Worm (Caenorhabditis elegans) whole organism, young adult: Measurements from ENCODE around the gene cox-10.
A peak's percentile ranks its signal among the peaks of the same experiment; 100 is the strongest.

Experiments used
- B0019.2 ChIP-seq: fragments of 200-800 bp; sonication (Bioruptor generic); conservative IDR thresholded peaks from 2 replicates; pipeline ENCODE4 v1.3.6; 2022; ENCODE audit warnings: missing genetic modification reagents, missing genetic modification characterization, missing compliant biosample characterization
- F22D6.2 ChIP-seq: sonication (generic microtip); optimal IDR thresholded peaks from 2 replicates; lab custom pipeline; 2016; ENCODE audit warnings: mild to moderate bottlenecking, missing genetic modification characterization, missing compliant biosample characterization
- F33H1.4 ChIP-seq: fragments of 200-800 bp; sonication (Bioruptor generic); IDR thresholded peaks from 2 replicates; pipeline ENCODE4 v1.3.6; 2022; ENCODE audit warnings: missing genetic modification reagents, missing genetic modification characterization, missing compliant biosample characterization
- F37B4.10 ChIP-seq: fragments of 200-800 bp; sonication (Bioruptor generic); IDR thresholded peaks from 2 replicates; pipeline ENCODE4 v1.3.6; 2022; ENCODE audit warnings: missing genetic modification characterization, missing compliant biosample characterization
- Y53F4B.3 ChIP-seq: fragments of 200-800 bp; sonication (Bioruptor generic); IDR thresholded peaks from 2 replicates; pipeline ENCODE4 v1.3.6; 2022; ENCODE audit warnings: missing genetic modification reagents, missing genetic modification characterization, missing compliant biosample characterization
- ZK185.1 ChIP-seq: sonication (generic microtip); optimal IDR thresholded peaks from 2 replicates; lab custom pipeline; 2016; ENCODE audit warnings: mild to moderate bottlenecking, missing genetic modification characterization, missing compliant biosample characterization; ENCODE audit not compliant: poor library complexity, severe bottlenecking
- aptf-3 ChIP-seq: fragments of 200-800 bp; sonication (Bioruptor generic); IDR thresholded peaks from 2 replicates; pipeline ENCODE4 v1.3.6; 2022; ENCODE audit warnings: missing genetic modification characterization, missing compliant biosample characterization
- atf-7 ChIP-seq: sonication (generic microtip); optimal IDR thresholded peaks from 2 replicates; lab custom pipeline; 2017; ENCODE audit warnings: mild to moderate bottlenecking, missing genetic modification characterization, missing compliant biosample characterization
- attf-3 ChIP-seq: fragments of 200-800 bp; sonication (Bioruptor generic); conservative IDR thresholded peaks from 2 replicates; pipeline ENCODE4 v1.3.6; 2022; ENCODE audit warnings: missing genetic modification reagents, missing genetic modification characterization, missing compliant biosample characterization
- cebp-1 ChIP-seq, 2 experiments: fragments of 200-800 bp in 1 of 2; sonication (Bioruptor generic) in 1 of 2; sonication (generic microtip) in 1 of 2; IDR thresholded peaks in 1 of 2; optimal IDR thresholded peaks in 1 of 2; 2 replicates each; pipeline versions ENCODE4 v1.3.6 to Lab custom; 2017 to 2022; ENCODE audit warnings: missing compliant biosample characterization in 2 of 2, missing genetic modification characterization in 2 of 2, mild to moderate bottlenecking in 1 of 2, missing genetic modification reagents in 1 of 2, moderate library complexity in 1 of 2
- ceh-58 ChIP-seq: fragments of 200-800 bp; sonication (Bioruptor generic); IDR thresholded peaks from 2 replicates; pipeline ENCODE4 v1.3.6; 2022; ENCODE audit warnings: missing genetic modification characterization, missing compliant biosample characterization
- dox-1 ChIP-seq: fragments of 200-800 bp; sonication (Bioruptor generic); IDR thresholded peaks from 2 replicates; pipeline ENCODE4 v1.3.6; 2022; ENCODE audit warnings: missing genetic modification reagents, missing genetic modification characterization, missing compliant biosample characterization
- dpl-1 ChIP-seq: fragments of 150-350 bp; optimal IDR thresholded peaks from 2 replicates; lab custom pipeline; 2014; ENCODE audit warnings: missing biosample characterization, missing genetic modification reagents, missing genetic modification characterization
- egl-18 ChIP-seq: fragments of 200-800 bp; sonication (Bioruptor generic); IDR thresholded peaks from 2 replicates; pipeline ENCODE4 v1.3.6; 2022; ENCODE audit warnings: missing genetic modification reagents, missing genetic modification characterization, missing compliant biosample characterization
- egrh-3 ChIP-seq: fragments of 200-800 bp; sonication (Bioruptor generic); IDR thresholded peaks from 2 replicates; pipeline ENCODE4 v1.3.6; 2022; ENCODE audit warnings: missing genetic modification reagents, missing genetic modification characterization, missing compliant biosample characterization
- ekl-4 ChIP-seq: fragments of 200-800 bp; sonication (Bioruptor generic); IDR thresholded peaks from 2 replicates; pipeline ENCODE4 v1.3.6; 2022; ENCODE audit warnings: missing genetic modification reagents, missing genetic modification characterization, missing compliant biosample characterization
- him-1 ChIP-seq: sonication (generic microtip); optimal IDR thresholded peaks from 2 replicates; lab custom pipeline; 2016; ENCODE audit warnings: missing genotype, missing genetic modification reagents, missing genetic modification characterization, missing compliant biosample characterization
- hmg-20 ChIP-seq: fragments of 200-800 bp; sonication (Bioruptor generic); IDR thresholded peaks from 2 replicates; pipeline ENCODE4 v1.3.6; 2022; ENCODE audit warnings: missing genetic modification reagents, missing genetic modification characterization, missing compliant biosample characterization
- lag-1 ChIP-seq: fragments of 200-800 bp; sonication (Bioruptor generic); IDR thresholded peaks from 2 replicates; pipeline ENCODE4 v1.3.6; 2022; ENCODE audit warnings: missing genetic modification reagents, missing genetic modification characterization, missing compliant biosample characterization
- lin-35 ChIP-seq, 3 experiments: fragments of 150-350 bp in 2 of 3; sonication (generic microtip) in 1 of 3; optimal IDR thresholded peaks; 2 replicates each; lab custom pipeline; 2014 to 2018; ENCODE audit warnings: missing biosample characterization in 3 of 3, missing genetic modification characterization in 3 of 3, missing genetic modification reagents in 3 of 3
- lsy-27 ChIP-seq: sonication (generic microtip); optimal IDR thresholded peaks from 2 replicates; lab custom pipeline; 2017; ENCODE audit warnings: missing genetic modification characterization, mild to moderate bottlenecking, missing compliant biosample characterization, antibody characterized with exemption, missing genotype, borderline replicate concordance; ENCODE audit not compliant: insufficient read depth
- mel-28 ChIP-seq: sonication (generic microtip); optimal IDR thresholded peaks from 2 replicates; lab custom pipeline; 2016; ENCODE audit warnings: borderline replicate concordance, mild to moderate bottlenecking, missing genetic modification characterization, missing compliant biosample characterization
- nfya-1 ChIP-seq: sonication (generic microtip); optimal IDR thresholded peaks from 2 replicates; lab custom pipeline; 2017; ENCODE audit warnings: antibody characterized with exemption, missing compliant biosample characterization, missing genetic modification characterization, borderline replicate concordance; ENCODE audit not compliant: insufficient read depth
- nfyb-1 ChIP-seq: fragments of 200-800 bp; sonication (Bioruptor generic); IDR thresholded peaks from 2 replicates; pipeline ENCODE4 v1.3.6; 2022; ENCODE audit warnings: missing genetic modification reagents, missing genetic modification characterization, missing compliant biosample characterization
- nhr-27 ChIP-seq: fragments of 200-800 bp; sonication (Bioruptor generic); optimal IDR thresholded peaks from 2 replicates; lab custom pipeline; 2018; ENCODE audit warnings: mild to moderate bottlenecking, missing genetic modification characterization, moderate library complexity, missing compliant biosample characterization
- nhr-90 ChIP-seq: sonication (generic microtip); optimal IDR thresholded peaks from 2 replicates; lab custom pipeline; 2016; ENCODE audit warnings: missing genotype, mild to moderate bottlenecking, missing genetic modification characterization, missing compliant biosample characterization
- sdz-38 ChIP-seq: sonication (generic microtip); optimal IDR thresholded peaks from 2 replicates; lab custom pipeline; 2016; ENCODE audit warnings: missing genotype, missing genetic modification characterization, missing compliant biosample characterization
- snpc-1.1 ChIP-seq: sonication (generic microtip); optimal IDR thresholded peaks from 2 replicates; lab custom pipeline; 2017; ENCODE audit warnings: missing genetic modification characterization, mild to moderate bottlenecking, missing compliant biosample characterization, antibody characterized with exemption, moderate library complexity, missing genotype, missing genetic modification reagents; ENCODE audit not compliant: insufficient read depth
- somi-1 ChIP-seq: fragments of 200-800 bp; sonication (Bioruptor generic); optimal IDR thresholded peaks from 2 replicates; lab custom pipeline; 2018; ENCODE audit warnings: mild to moderate bottlenecking, missing genetic modification characterization, missing compliant biosample characterization
- sptf-2 ChIP-seq: fragments of 200-800 bp; sonication (Bioruptor generic); optimal IDR thresholded peaks from 2 replicates; lab custom pipeline; 2018; ENCODE audit warnings: mild to moderate bottlenecking, missing genetic modification characterization, missing compliant biosample characterization
- tbp1 ChIP-seq: fragments of 200-800 bp; sonication (Bioruptor generic); optimal IDR thresholded peaks from 2 replicates; lab custom pipeline; 2018; ENCODE audit warnings: mild to moderate bottlenecking, missing genetic modification characterization, missing compliant biosample characterization
- zfh-2 ChIP-seq: fragments of 200-800 bp; sonication (Bioruptor generic); conservative IDR thresholded peaks from 2 replicates; pipeline ENCODE4 v1.3.6; 2022; ENCODE audit warnings: missing genetic modification reagents, missing genetic modification characterization, missing compliant biosample characterization
- ztf-22 ChIP-seq: fragments of 200-800 bp; sonication (Bioruptor generic); optimal IDR thresholded peaks from 2 replicates; lab custom pipeline; 2018; ENCODE audit warnings: mild to moderate bottlenecking, missing genetic modification characterization, moderate library complexity, missing compliant biosample characterization
- ztf-25 ChIP-seq: fragments of 200-800 bp; sonication (Bioruptor generic); IDR thresholded peaks from 2 replicates; pipeline ENCODE4 v1.3.6; 2022; ENCODE audit warnings: missing genetic modification reagents, missing genetic modification characterization, missing compliant biosample characterization

cox-10 gene

DNA sequence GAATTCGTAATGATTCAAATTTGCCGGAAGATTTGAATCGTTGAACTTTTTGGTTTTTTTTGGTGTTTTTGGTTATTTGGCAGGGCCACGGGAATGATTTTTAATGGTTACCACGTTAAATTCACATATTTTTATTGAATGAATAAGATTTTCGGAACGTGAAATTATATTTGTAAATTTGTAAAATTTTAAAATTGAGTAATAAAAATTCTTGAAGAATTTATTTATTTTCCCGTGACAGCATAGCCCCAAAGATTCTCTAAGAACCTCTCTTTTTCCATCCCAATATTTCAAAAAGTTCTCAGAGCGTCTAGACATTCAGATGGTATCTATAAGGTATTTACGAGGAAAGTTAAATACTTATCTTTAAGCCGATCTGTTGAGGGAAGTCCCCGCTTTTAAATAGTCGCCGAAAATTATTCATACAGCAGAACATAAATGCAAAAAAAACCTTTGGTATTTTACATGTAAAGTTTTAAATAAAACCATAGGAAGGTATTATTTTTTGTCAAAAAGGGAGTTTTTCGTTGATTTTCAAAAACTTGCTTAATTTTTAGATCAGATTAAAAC, 44.9 kb upstream of the cox-10 start, which contains the start of gene Y38E10A.17:
TSS of gene Y38E10A.17 (minus strand) at position 51 of the 570 bp plus-strand sequence.
- TF ChIP-seq lsy-27 (tag; lab: Kevin White, UChicago), result no peak
- TF ChIP-seq sdz-38 (tag; lab: Kevin White, UChicago), result no peak
- TF ChIP-seq ZK185.1 (tag; lab: Kevin White, UChicago), result no peak

DNA sequence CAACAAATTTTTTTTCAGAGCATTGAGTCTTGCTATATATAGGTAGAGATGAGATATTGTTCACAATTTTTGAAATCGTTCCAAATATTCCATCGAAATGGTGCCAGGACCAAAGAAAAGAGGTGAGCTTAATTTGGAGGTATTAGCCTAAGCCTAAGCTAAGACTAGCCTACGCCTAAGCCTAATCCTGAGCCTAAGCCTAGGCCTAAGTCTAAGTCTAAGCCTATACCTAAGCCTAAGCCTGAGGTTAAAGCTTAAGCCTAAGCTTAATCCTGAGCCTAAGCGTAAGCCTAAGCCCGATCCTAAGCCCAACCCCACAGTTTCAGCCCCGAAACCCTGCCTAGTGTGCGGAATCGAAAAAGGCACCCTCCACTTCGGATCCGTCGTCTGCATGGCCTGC, 43.2 kb upstream of the cox-10 start, which contains the start of gene nhr-234:
TSS of gene nhr-234 (plus strand) at position 77 of the 400 bp plus-strand sequence.
- no peak for TF ChIP-seq F37B4.10 (GFP tag; lab: Robert Waterston, UW)
- TF ChIP-seq zfh-2, result no peak
- no peak for TF ChIP-seq hmg-20
- TF ChIP-seq lin-35 (GFP tag; optimal IDR thresholded peaks at IDR 0.05; lab: Kevin White, UChicago), result no peak
- no peak for TF ChIP-seq ekl-4 (GFP tag; lab: Robert Waterston, UW)
- no peak for TF ChIP-seq nhr-27
- no peak for TF ChIP-seq lag-1
- TF ChIP-seq mel-28 (tag; lab: Kevin White, UChicago), result no peak

- TF ChIP-seq cebp-1 (GFP tag; IDR thresholded peaks at IDR 0.05; lab: Robert Waterston, UW) (no peak), cebp-1 (tag; optimal IDR thresholded peaks at IDR 0.05; lab: Kevin White, UChicago) (no peak), nfya-1 (no peak), egrh-3 (GFP tag; lab: Robert Waterston, UW) (no peak), egl-18 (GFP tag; lab: Robert Waterston, UW) (no peak), F22D6.2 (tag; lab: Kevin White, UChicago) (no peak), atf-7 (tag; lab: Kevin White, UChicago) (no peak), ceh-58 (GFP tag; lab: Robert Waterston, UW) (no peak), sdz-38 (tag; lab: Kevin White, UChicago) (no peak)
Observed at ce11 chrII:12640370-12640769, 39.4 kb upstream of the cox-10 start, which contains the start of gene nhr-235. TSS of gene nhr-235 (plus strand) at chrII:12640670.

ce11 chrII:12651208-12651607, 28.5 kb upstream of the cox-10 start:
- TF ChIP-seq F33H1.4 (GFP tag; lab: Robert Waterston, UW), result peak; percentile 28; the same call in 1 of the 2 replicates

DNA sequence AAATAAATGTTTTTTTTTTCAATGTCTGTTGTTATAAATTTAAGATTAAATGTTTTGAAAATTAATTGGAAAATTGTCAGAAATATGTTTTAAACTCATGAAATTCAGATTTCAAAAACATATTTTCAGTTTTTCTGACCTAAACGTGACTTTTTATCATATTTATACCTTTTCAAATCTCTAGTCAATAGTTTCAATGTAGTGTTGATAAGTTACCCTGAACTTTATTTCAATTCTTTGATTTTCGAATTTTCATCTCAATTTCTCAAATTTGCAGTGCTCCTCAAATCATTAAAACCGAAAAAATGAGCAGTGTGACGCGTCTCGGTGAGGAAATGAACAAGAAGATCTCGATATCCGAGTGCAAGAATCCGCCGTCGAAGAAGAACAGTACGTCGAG, 25.3 kb upstream of the cox-10 start, which contains the start of gene rgs-4:
TSS of gene rgs-4 (plus strand) at position 301 of the 400 bp plus-strand sequence.
- TF ChIP-seq dox-1 (GFP tag; lab: Robert Waterston, UW), result no peak
- no peak for TF ChIP-seq aptf-3 (GFP tag; lab: Robert Waterston, UW)
- no peak for TF ChIP-seq dpl-1
- no peak for TF ChIP-seq Y53F4B.3 (GFP tag; lab: Robert Waterston, UW)
- no peak for TF ChIP-seq tbp1 (GFP tag; lab: Kevin White, UChicago)
- no peak for TF ChIP-seq him-1
- TF ChIP-seq B0019.2 (GFP tag; lab: Robert Waterston, UW), result no peak
- no peak for TF ChIP-seq attf-3 (GFP tag; lab: Robert Waterston, UW)
- TF ChIP-seq sptf-2 (GFP tag; lab: Kevin White, UChicago), result no peak
- TF ChIP-seq somi-1 (GFP tag; lab: Kevin White, UChicago), result no peak
- no peak for TF ChIP-seq nhr-90 (tag; lab: Kevin White, UChicago)
- no peak for TF ChIP-seq egl-18 (GFP tag; lab: Robert Waterston, UW)
- TF ChIP-seq ztf-25 (GFP tag; lab: Robert Waterston, UW), result no peak
- no peak for TF ChIP-seq cebp-1 (GFP tag; IDR thresholded peaks at IDR 0.05; lab: Robert Waterston, UW)
- no peak for TF ChIP-seq cebp-1 (tag; optimal IDR thresholded peaks at IDR 0.05; lab: Kevin White, UChicago)
- TF ChIP-seq ztf-22, result no peak
- no peak for TF ChIP-seq snpc-1.1 (tag; lab: Kevin White, UChicago)
- TF ChIP-seq nfyb-1, result no peak
